Fruit fly (Drosophila melanogaster) whole organism, embryonic: Measurements from ENCODE around the gene HipHop.

Source experiments
- B-H2 ChIP-seq: fragments of 200-800 bp; sonication (Bioruptor generic); optimal IDR thresholded peaks from 2 replicates; lab custom pipeline; 2018; ENCODE audit warnings: missing biosample characterization, mild to moderate bottlenecking, missing genetic modification characterization
- CG10209 ChIP-seq: fragments of 200-800 bp; sonication (Bioruptor generic); optimal IDR thresholded peaks from 3 replicates; lab custom pipeline; 2017; ENCODE audit warnings: missing biosample characterization, mild to moderate bottlenecking, missing genetic modification characterization, missing genetic modification reagents
- CG10274 ChIP-seq: fragments of 200-800 bp; sonication (Bioruptor generic); optimal IDR thresholded peaks from 3 replicates; lab custom pipeline; 2017; ENCODE audit warnings: missing biosample characterization, mild to moderate bottlenecking, missing genetic modification characterization
- CG11093 ChIP-seq: fragments of 200-800 bp; sonication (Bioruptor generic); IDR thresholded peaks from 3 replicates; pipeline ENCODE4 v1.3.6; 2022; ENCODE audit warnings: missing biosample characterization, missing genetic modification characterization
- CG11456 ChIP-seq: fragments of 200-800 bp; sonication (Bioruptor generic); IDR thresholded peaks from 3 replicates; pipeline ENCODE4 v1.3.6; 2022; ENCODE audit warnings: missing biosample characterization, missing genetic modification characterization
- CG1233 ChIP-seq: fragments of 200-800 bp; sonication (Bioruptor generic); optimal IDR thresholded peaks from 4 replicates; lab custom pipeline; 2018; ENCODE audit warnings: missing biosample characterization, mild to moderate bottlenecking, missing genetic modification characterization
- CG13287 ChIP-seq: fragments of 200-800 bp; sonication (Bioruptor generic); IDR thresholded peaks from 2 replicates; pipeline ENCODE4 v1.3.6; 2022; ENCODE audit warnings: missing biosample characterization, missing genetic modification characterization; ENCODE audit not compliant: partially characterized antibody
- CG14014 ChIP-seq: fragments of 200-800 bp; sonication (Bioruptor generic); IDR thresholded peaks from 2 replicates; pipeline ENCODE4 v1.3.6; 2022; ENCODE audit warnings: missing biosample characterization, missing genetic modification characterization
- CG14965 ChIP-seq: fragments of 200-800 bp; sonication (Bioruptor generic); optimal IDR thresholded peaks from 2 replicates; lab custom pipeline; 2016; ENCODE audit warnings: missing biosample characterization, missing genetic modification characterization, borderline replicate concordance
- CG1602 ChIP-seq: fragments of 200-800 bp; sonication (Bioruptor generic); optimal IDR thresholded peaks from 3 replicates; lab custom pipeline; 2016; ENCODE audit warnings: missing biosample characterization, missing genetic modification characterization
- CG2199 ChIP-seq: fragments of 200-800 bp; sonication (Bioruptor generic); IDR thresholded peaks from 3 replicates; pipeline ENCODE4 v1.3.6; 2022; ENCODE audit warnings: missing biosample characterization, missing genetic modification characterization
- CG4282 ChIP-seq: fragments of 200-800 bp; sonication (Bioruptor generic); optimal IDR thresholded peaks from 2 replicates; lab custom pipeline; 2016; ENCODE audit warnings: missing biosample characterization, missing genetic modification characterization
- CG4360 ChIP-seq: fragments of 200-800 bp; sonication (Bioruptor generic); IDR thresholded peaks from 2 replicates; pipeline ENCODE4 v1.3.6; 2022; ENCODE audit warnings: missing biosample characterization, missing genetic modification characterization
- CG5245 ChIP-seq: fragments of 200-800 bp; sonication (Bioruptor generic); optimal IDR thresholded peaks from 3 replicates; lab custom pipeline; 2016; ENCODE audit warnings: missing biosample characterization, missing genetic modification characterization
- CG6791 ChIP-seq: fragments of 200-800 bp; sonication (Bioruptor generic); IDR thresholded peaks from 3 replicates; pipeline ENCODE4 v1.3.6; 2022; ENCODE audit warnings: missing biosample characterization, missing genetic modification characterization; ENCODE audit not compliant: partially characterized antibody
- CG8290 ChIP-seq, 3 experiments: fragments of 200-800 bp; sonication (Bioruptor generic); optimal IDR thresholded peaks; 2 replicates each; lab custom pipeline; 2016 to 2019; ENCODE audit warnings: missing biosample characterization in 3 of 3, missing genetic modification characterization in 3 of 3, mild to moderate bottlenecking in 2 of 3, moderate library complexity in 1 of 3
- CG8765 ChIP-seq: fragments of 200-800 bp; sonication (Bioruptor generic); IDR thresholded peaks from 2 replicates; pipeline ENCODE4 v1.3.6; 2022; ENCODE audit warnings: missing biosample characterization, missing genetic modification characterization
- CG9817 ChIP-seq: fragments of 200-800 bp; sonication (Bioruptor generic); optimal IDR thresholded peaks from 2 replicates; lab custom pipeline; 2018; ENCODE audit warnings: missing biosample characterization, mild to moderate bottlenecking, missing genetic modification characterization, moderate library complexity
- CHES-1-like ChIP-seq: fragments of 200-800 bp; sonication (Bioruptor generic); optimal IDR thresholded peaks from 2 replicates; lab custom pipeline; 2016; ENCODE audit warnings: missing biosample characterization, missing genetic modification characterization
- Hand ChIP-seq: fragments of 200-800 bp; sonication (Bioruptor generic); optimal IDR thresholded peaks from 2 replicates; lab custom pipeline; 2017; ENCODE audit warnings: mild to moderate bottlenecking, missing biosample characterization, missing genetic modification reagents, missing genetic modification characterization
- Hr51 ChIP-seq, 2 experiments: fragments of 200-800 bp; sonication (Bioruptor generic); optimal IDR thresholded peaks; 2 replicates in 1 of 2; 3 replicates in 1 of 2; lab custom pipeline; 2016 to 2018; ENCODE audit warnings: missing biosample characterization in 2 of 2, missing genetic modification characterization in 2 of 2, mild to moderate bottlenecking in 1 of 2, moderate library complexity in 1 of 2
- Hr78 ChIP-seq, 2 experiments: fragments of 200-800 bp in 1 of 2; fragments of >200 bp in 1 of 2; sonication (Bioruptor generic) in 1 of 2; optimal IDR thresholded peaks; 2 replicates each; lab custom pipeline; 2017 to 2019; ENCODE audit warnings: missing biosample characterization in 2 of 2, missing genetic modification characterization in 2 of 2, mild to moderate bottlenecking in 1 of 2, moderate library complexity in 1 of 2
- Pdp1 ChIP-seq, 2 experiments: fragments of 200-800 bp; sonication (Bioruptor generic); optimal IDR thresholded peaks; 3 replicates each; lab custom pipeline; 2016; ENCODE audit warnings: missing biosample characterization in 2 of 2, missing genetic modification characterization in 2 of 2, mild to moderate bottlenecking in 1 of 2, moderate library complexity in 1 of 2
- Poxn ChIP-seq: fragments of 200-800 bp; sonication (Bioruptor generic); IDR thresholded peaks from 2 replicates; pipeline ENCODE4 v1.3.6; 2022; ENCODE audit warnings: missing biosample characterization, missing genetic modification characterization
- Sox102F ChIP-seq: fragments of 200-800 bp; sonication (Bioruptor generic); optimal IDR thresholded peaks from 2 replicates; lab custom pipeline; 2018; ENCODE audit warnings: missing biosample characterization, mild to moderate bottlenecking, missing genetic modification characterization, moderate library complexity
- TFAM ChIP-seq: fragments of 200-800 bp; sonication (Bioruptor generic); optimal IDR thresholded peaks from 2 replicates; lab custom pipeline; 2017; ENCODE audit warnings: missing biosample characterization, missing genetic modification characterization, inconsistent platforms
- Xbp1 ChIP-seq: fragments of 200-800 bp; sonication (Bioruptor generic); optimal IDR thresholded peaks from 3 replicates; lab custom pipeline; 2016; ENCODE audit warnings: missing biosample characterization, mild to moderate bottlenecking, missing genetic modification characterization
- cas ChIP-seq: fragments of 200-800 bp; sonication (Bioruptor generic); IDR thresholded peaks from 2 replicates; pipeline ENCODE4 v1.3.6; 2022; ENCODE audit warnings: missing biosample characterization, missing genetic modification characterization
- chm ChIP-seq: fragments of 200-800 bp; sonication (Bioruptor generic); IDR thresholded peaks from 2 replicates; pipeline ENCODE4 v1.3.6; 2022; ENCODE audit warnings: missing biosample characterization, missing genetic modification characterization
- ci ChIP-seq: fragments of 200-800 bp; sonication (Bioruptor generic); IDR thresholded peaks from 3 replicates; pipeline ENCODE4 v1.3.6; 2022; ENCODE audit warnings: missing biosample characterization, missing genetic modification characterization
- crp ChIP-seq, 2 experiments: fragments of 200-800 bp; sonication (Bioruptor generic); optimal IDR thresholded peaks; 2 replicates in 1 of 2; 3 replicates in 1 of 2; lab custom pipeline; 2017; ENCODE audit warnings: missing biosample characterization in 2 of 2, missing genetic modification characterization in 2 of 2, mild to moderate bottlenecking in 1 of 2, moderate library complexity in 1 of 2
- cwo ChIP-seq: fragments of 200-800 bp; sonication (Bioruptor generic); optimal IDR thresholded peaks from 3 replicates; lab custom pipeline; 2017; ENCODE audit warnings: missing biosample characterization, missing genetic modification characterization, mild to moderate bottlenecking, moderate library complexity, missing genetic modification reagents
- eyg ChIP-seq: fragments of 200-800 bp; sonication (Bioruptor generic); optimal IDR thresholded peaks from 3 replicates; lab custom pipeline; 2016; ENCODE audit warnings: missing biosample characterization, missing genetic modification characterization
- gsb ChIP-seq: fragments of 200-800 bp; sonication (Bioruptor generic); IDR thresholded peaks from 2 replicates; pipeline ENCODE4 v1.3.6; 2022; ENCODE audit warnings: missing biosample characterization, missing genetic modification characterization
- gsb-n ChIP-seq: fragments of 200-800 bp; sonication (Bioruptor generic); optimal IDR thresholded peaks from 3 replicates; lab custom pipeline; 2018; ENCODE audit warnings: missing biosample characterization, mild to moderate bottlenecking, missing genetic modification characterization
- kni ChIP-seq: fragments of 200-800 bp; sonication (Bioruptor generic); optimal IDR thresholded peaks from 3 replicates; lab custom pipeline; 2017; ENCODE audit warnings: mild to moderate bottlenecking, missing biosample characterization, missing genetic modification reagents, missing genetic modification characterization
- pfk ChIP-seq: fragments of 200-800 bp; sonication (Bioruptor generic); optimal IDR thresholded peaks from 2 replicates; lab custom pipeline; 2018; ENCODE audit warnings: missing biosample characterization, mild to moderate bottlenecking, missing genetic modification characterization, moderate library complexity
- phol ChIP-seq: fragments of 200-800 bp; sonication (Bioruptor generic); optimal IDR thresholded peaks from 3 replicates; lab custom pipeline; 2018; ENCODE audit warnings: missing biosample characterization, mild to moderate bottlenecking, missing genetic modification characterization, moderate library complexity
- sens ChIP-seq: fragments of 200-800 bp; sonication (Bioruptor generic); peaks from one replicate; lab custom pipeline; 2016; ENCODE audit warnings: missing biosample characterization, missing genetic modification characterization
- slbo ChIP-seq: fragments of 200-800 bp; sonication (Bioruptor generic); IDR thresholded peaks from 2 replicates; pipeline ENCODE4 v1.3.6; 2022; ENCODE audit warnings: missing biosample characterization, missing genetic modification characterization
- so ChIP-seq: fragments of 200-800 bp; sonication (Bioruptor generic); IDR thresholded peaks from 3 replicates; pipeline ENCODE4 v1.3.6; 2022; ENCODE audit warnings: missing biosample characterization, missing genetic modification characterization
- sob ChIP-seq: fragments of 200-800 bp; sonication (Bioruptor generic); IDR thresholded peaks from 2 replicates; pipeline ENCODE4 v1.3.6; 2022; ENCODE audit warnings: missing biosample characterization, missing genetic modification characterization
- sr ChIP-seq: fragments of 200-800 bp; sonication (Bioruptor generic); IDR thresholded peaks from 3 replicates; pipeline ENCODE4 v1.3.6; 2022; ENCODE audit warnings: missing biosample characterization, missing genetic modification characterization
- stwl ChIP-seq: fragments of 200-800 bp; sonication (Bioruptor generic); optimal IDR thresholded peaks from 3 replicates; lab custom pipeline; 2018; ENCODE audit warnings: missing biosample characterization, mild to moderate bottlenecking, missing genetic modification characterization, moderate library complexity
- sug ChIP-seq: fragments of 200-800 bp; optimal IDR thresholded peaks from 2 replicates; lab custom pipeline; 2019; ENCODE audit warnings: missing biosample characterization, mild to moderate bottlenecking, missing genetic modification characterization, moderate library complexity
- toy ChIP-seq: fragments of 200-800 bp; sonication (Bioruptor generic); IDR thresholded peaks from 2 replicates; pipeline ENCODE4 v1.3.6; 2022; ENCODE audit warnings: missing biosample characterization, missing genetic modification characterization
- trh ChIP-seq: fragments of 200-800 bp; sonication (Bioruptor generic); optimal IDR thresholded peaks from 2 replicates; lab custom pipeline; 2016; ENCODE audit warnings: missing biosample characterization, missing genetic modification characterization

The HipHop gene

DNA sequence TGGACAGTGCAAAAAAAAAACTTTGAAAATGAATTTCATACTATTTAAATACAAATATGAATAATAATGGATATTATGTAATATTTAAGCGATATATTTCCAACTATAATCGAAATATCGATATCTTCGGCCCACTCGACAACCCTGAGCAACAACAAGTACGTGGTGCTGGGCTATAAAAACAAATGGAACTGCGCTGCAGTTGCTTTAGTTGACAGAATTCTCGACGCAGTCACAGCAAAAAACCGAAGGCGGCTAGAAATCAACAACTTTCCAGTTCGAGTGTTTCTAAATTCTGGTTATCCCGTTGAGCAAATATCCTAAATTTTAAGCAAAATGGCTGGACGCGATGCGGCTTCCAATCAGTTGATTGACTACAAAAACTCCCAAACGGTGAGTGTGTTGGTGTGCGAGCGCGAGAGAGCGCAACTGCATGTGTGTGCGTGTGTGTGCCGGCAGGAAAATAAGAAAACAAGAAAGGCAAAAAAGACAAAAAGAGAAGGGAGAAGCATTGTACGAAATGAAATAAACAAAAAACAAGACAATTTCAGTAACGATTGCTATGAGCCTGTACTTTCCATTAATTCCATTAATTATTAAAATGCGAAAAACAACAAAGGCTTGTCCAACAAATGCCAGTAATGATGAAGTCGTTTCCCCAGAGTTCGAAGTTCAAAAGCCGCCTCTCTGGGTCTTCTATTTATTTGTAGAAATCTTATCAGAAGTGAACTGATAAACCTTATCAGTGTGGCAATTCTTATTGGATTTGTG, 1.7 kb downstream of the HipHop start, which contains the start of gene Cat (continued):
- TF ChIP-seq CG10274 (GFP tag; lab: Kevin White, UChicago) (no peak), Hr51 (GFP tag; optimal IDR thresholded peaks at IDR 0.05; lab: Kevin White, UChicago) (peak in 1 of 2 experiments; percentile 21), pfk (GFP tag; lab: Kevin White, UChicago) (no peak), toy (GFP tag; lab: Robert Waterston, UW) (no peak), CG8290 (GFP tag; optimal IDR thresholded peaks at IDR 0.05; lab: Kevin White, UChicago) (peak; percentile 3), CG8290 (tag; optimal IDR thresholded peaks at IDR 0.05; lab: Kevin White, UChicago) (peak in 1 of 2 experiments; percentile 53), sob (peak; percentile 60; the same call in 1 of the 2 replicates), CG9817 (tag; lab: Kevin White, UChicago) (no peak), slbo (peak; percentile 61; the same call in 1 of the 2 replicates), ci (peak; percentile 52; the same call in 2 of the 3 replicates), trh (peak; percentile 5), CG10209 (peak; percentile 24), TFAM (no peak), CG5245 (GFP tag; lab: Kevin White, UChicago) (peak; percentile 6), CG11456 (no peak), so (GFP tag; lab: Robert Waterston, UW) (no peak), Pdp1 (GFP tag; optimal IDR thresholded peaks at IDR 0.05; lab: Kevin White, UChicago) (peak in 1 of 2 experiments; percentile 98), sug (tag; lab: Kevin White, UChicago) (peak; percentile 56), Sox102F (GFP tag; lab: Kevin White, UChicago) (no peak), CG2199 (peak; percentile 64; the same call in 1 of the 3 replicates), CG14014 (peak; percentile 46; the same call in 1 of the 2 replicates), cwo (no peak), gsb-n (tag; lab: Kevin White, UChicago) (peak; percentile 20), CG6791 (GFP tag; lab: Robert Waterston, UW) (no peak; the same call in 2 of the 3 replicates), crp (GFP tag; optimal IDR thresholded peaks at IDR 0.05; lab: Kevin White, UChicago) (peak in 1 of 2 experiments; percentile 12), stwl (tag; lab: Kevin White, UChicago) (peak; percentile 45), CG1233 (peak; percentile 6), CG4282 (GFP tag; lab: Kevin White, UChicago) (peak; percentile 7), eyg (no peak), kni (GFP tag; lab: Kevin White, UChicago) (peak; percentile 17), CG13287 (GFP tag; lab: Robert Waterston, UW) (peak; percentile 93), Poxn (GFP tag; lab: Robert Waterston, UW) (no peak), B-H2 (GFP tag; lab: Kevin White, UChicago) (peak; percentile 41), sr (no peak), CHES-1-like (GFP tag; lab: Kevin White, UChicago) (peak; percentile 43), CG4360 (GFP tag; lab: Robert Waterston, UW) (peak; percentile 93), cas (GFP tag; lab: Robert Waterston, UW) (0 out of 2 replicates have a peak, but pooled peaks have one; percentile 38), gsb (GFP tag; lab: Robert Waterston, UW) (no peak), Hr78 (GFP tag; optimal IDR thresholded peaks at IDR 0.05; lab: Kevin White, UChicago) (peak in 1 of 2 experiments; percentile 98), CG14965 (GFP tag; lab: Kevin White, UChicago) (no peak), CG8765 (GFP tag; lab: Robert Waterston, UW) (no peak), Xbp1 (peak; percentile 86), chm (GFP tag; lab: Robert Waterston, UW) (peak; percentile 37; the same call in 1 of the 2 replicates), CG11093 (no peak), Hand (peak; percentile 30), phol (peak; percentile 64), CG1602 (no peak), sens (GFP tag; lab: Kevin White, UChicago) (peak; percentile 90)
